Fruit fly (Drosophila melanogaster) whole organism, embryonic: Measurements from ENCODE around the gene Epp.
A peak's percentile ranks its signal among the peaks of the same experiment; 100 is the strongest.

Experiments
- Asciz ChIP-seq: fragments of 200-800 bp; sonication (Bioruptor generic); optimal IDR thresholded peaks from 2 replicates; lab custom pipeline; 2017; ENCODE audit warnings: missing biosample characterization, mild to moderate bottlenecking, missing genetic modification characterization, missing genetic modification reagents
- Atf3 ChIP-seq: fragments of 200-800 bp; sonication (Bioruptor generic); optimal IDR thresholded peaks from 3 replicates; lab custom pipeline; 2016; ENCODE audit warnings: missing biosample characterization, missing genetic modification characterization
- CG1024 ChIP-seq: fragments of 200-800 bp; sonication (Bioruptor generic); IDR thresholded peaks from 2 replicates; pipeline ENCODE4 v1.3.6; 2022; ENCODE audit warnings: missing biosample characterization, missing genetic modification characterization
- CG10462 ChIP-seq: fragments of 200-800 bp; sonication (Bioruptor generic); optimal IDR thresholded peaks from 2 replicates; lab custom pipeline; 2016; ENCODE audit warnings: missing biosample characterization, missing genetic modification characterization
- CG11085 ChIP-seq: fragments of 200-800 bp; sonication (Bioruptor generic); IDR thresholded peaks from 2 replicates; pipeline ENCODE4 v1.3.6; 2022; ENCODE audit warnings: missing biosample characterization, missing genetic modification characterization
- CG12104 ChIP-seq: fragments of 200-800 bp; sonication (Bioruptor generic); optimal IDR thresholded peaks from 3 replicates; lab custom pipeline; 2016; ENCODE audit warnings: missing biosample characterization, missing genetic modification characterization
- CG16863 ChIP-seq: fragments of 200-800 bp; sonication (Bioruptor generic); optimal IDR thresholded peaks from 3 replicates; lab custom pipeline; 2016; ENCODE audit warnings: missing biosample characterization, missing genetic modification characterization
- CG17568 ChIP-seq: fragments of 200-800 bp; sonication (Bioruptor generic); optimal IDR thresholded peaks from 2 replicates; lab custom pipeline; 2018; ENCODE audit warnings: missing biosample characterization, mild to moderate bottlenecking, missing genetic modification characterization, moderate library complexity
- CG18011 ChIP-seq: fragments of 200-800 bp; sonication (Bioruptor generic); optimal IDR thresholded peaks from 2 replicates; lab custom pipeline; 2017; ENCODE audit warnings: missing biosample characterization, missing genetic modification characterization, mild to moderate bottlenecking, moderate library complexity, missing genotype
- CG18599 ChIP-seq: fragments of 200-800 bp; sonication (Bioruptor generic); optimal IDR thresholded peaks from 3 replicates; lab custom pipeline; 2017; ENCODE audit warnings: missing biosample characterization, missing genetic modification characterization, mild to moderate bottlenecking, moderate library complexity, missing genetic modification reagents
- CG3847 ChIP-seq: fragments of 200-800 bp; sonication (Bioruptor generic); IDR thresholded peaks from 2 replicates; pipeline ENCODE4 v1.3.6; 2022; ENCODE audit warnings: missing biosample characterization, missing genetic modification characterization
- CG4360 ChIP-seq: fragments of 200-800 bp; sonication (Bioruptor generic); IDR thresholded peaks from 2 replicates; pipeline ENCODE4 v1.3.6; 2022; ENCODE audit warnings: missing biosample characterization, missing genetic modification characterization
- CG5245 ChIP-seq: fragments of 200-800 bp; sonication (Bioruptor generic); optimal IDR thresholded peaks from 3 replicates; lab custom pipeline; 2016; ENCODE audit warnings: missing biosample characterization, missing genetic modification characterization
- CG7556 ChIP-seq: fragments of 200-800 bp; sonication (Bioruptor generic); optimal IDR thresholded peaks from 2 replicates; lab custom pipeline; 2017; ENCODE audit warnings: missing biosample characterization, mild to moderate bottlenecking, missing genetic modification characterization
- CG7928 ChIP-seq: fragments of 200-800 bp; sonication (Bioruptor generic); optimal IDR thresholded peaks from 2 replicates; lab custom pipeline; 2017; ENCODE audit warnings: missing biosample characterization, mild to moderate bottlenecking, missing genetic modification characterization
- CG7963 ChIP-seq: fragments of 200-800 bp; sonication (Bioruptor generic); IDR thresholded peaks from 3 replicates; pipeline ENCODE4 v1.3.6; 2022; ENCODE audit warnings: missing biosample characterization, missing genetic modification characterization; ENCODE audit not compliant: partially characterized antibody
- CG8089 ChIP-seq: fragments of 200-800 bp; sonication (Bioruptor generic); optimal IDR thresholded peaks from 3 replicates; lab custom pipeline; 2016; ENCODE audit warnings: missing biosample characterization, missing genetic modification characterization
- CG8388 ChIP-seq: fragments of 200-800 bp; sonication (Bioruptor generic); optimal IDR thresholded peaks from 2 replicates; lab custom pipeline; 2019; ENCODE audit warnings: missing biosample characterization, mild to moderate bottlenecking, missing genetic modification characterization, moderate library complexity
- D19B ChIP-seq: fragments of 200-800 bp; sonication (Bioruptor generic); optimal IDR thresholded peaks from 2 replicates; lab custom pipeline; 2017; ENCODE audit warnings: missing biosample characterization, mild to moderate bottlenecking, missing genetic modification characterization
- Deaf1 ChIP-seq: fragments of 200-800 bp; optimal IDR thresholded peaks from 3 replicates; lab custom pipeline; 2019; ENCODE audit warnings: missing biosample characterization, mild to moderate bottlenecking, missing genetic modification characterization, moderate library complexity
- Dek ChIP-seq: fragments of 200-800 bp; sonication (Bioruptor generic); optimal IDR thresholded peaks from 3 replicates; lab custom pipeline; 2019; ENCODE audit warnings: missing biosample characterization, mild to moderate bottlenecking, missing genetic modification characterization, moderate library complexity
- ERR ChIP-seq: fragments of 200-800 bp; sonication (Bioruptor generic); optimal IDR thresholded peaks from 2 replicates; lab custom pipeline; 2016; ENCODE audit warnings: missing biosample characterization, missing genetic modification characterization
- Eip74EF ChIP-seq, 2 experiments: fragments of 200-800 bp in 1 of 2; fragments of >200 bp in 1 of 2; sonication (Bioruptor generic) in 1 of 2; optimal IDR thresholded peaks; 2 replicates each; lab custom pipeline; 2017 to 2019; ENCODE audit warnings: missing biosample characterization in 2 of 2, missing genetic modification characterization in 2 of 2, mild to moderate bottlenecking in 1 of 2, moderate library complexity in 1 of 2
- Gug ChIP-seq: fragments of 200-800 bp; sonication (Bioruptor generic); IDR thresholded peaks from 4 replicates; pipeline ENCODE4 v1.3.6; 2022; ENCODE audit warnings: missing biosample characterization, missing genetic modification characterization
- H15 ChIP-seq: fragments of 200-800 bp; sonication (Bioruptor generic); IDR thresholded peaks from 3 replicates; pipeline ENCODE4 v1.3.6; 2022; ENCODE audit warnings: missing biosample characterization, missing genetic modification characterization
- HHEX ChIP-seq: fragments of 200-800 bp; sonication (Bioruptor generic); optimal IDR thresholded peaks from 3 replicates; lab custom pipeline; 2017; ENCODE audit warnings: missing biosample characterization, mild to moderate bottlenecking, missing genetic modification characterization, missing genetic modification reagents
- HLH54F ChIP-seq: fragments of 200-800 bp; sonication (Bioruptor generic); optimal IDR thresholded peaks from 3 replicates; lab custom pipeline; 2016; ENCODE audit warnings: missing biosample characterization, missing genetic modification characterization
- MBD-R2 ChIP-seq: fragments of 200-800 bp; sonication (Bioruptor generic); IDR thresholded peaks from 2 replicates; pipeline ENCODE4 v1.3.6; 2022; ENCODE audit warnings: missing biosample characterization, missing genetic modification characterization
- Neu2 ChIP-seq: fragments of 200-800 bp; sonication (Bioruptor generic); optimal IDR thresholded peaks from 3 replicates; lab custom pipeline; 2016; ENCODE audit warnings: missing biosample characterization, missing genetic modification characterization, borderline replicate concordance
- PHDP ChIP-seq: fragments of 200-800 bp; sonication (Bioruptor generic); optimal IDR thresholded peaks from 3 replicates; lab custom pipeline; 2018; ENCODE audit warnings: missing biosample characterization, mild to moderate bottlenecking, missing genetic modification characterization, moderate library complexity
- Poxn ChIP-seq: fragments of 200-800 bp; sonication (Bioruptor generic); IDR thresholded peaks from 2 replicates; pipeline ENCODE4 v1.3.6; 2022; ENCODE audit warnings: missing biosample characterization, missing genetic modification characterization
- Usf ChIP-seq: fragments of 200-800 bp; sonication (Bioruptor generic); optimal IDR thresholded peaks from 2 replicates; lab custom pipeline; 2017; ENCODE audit warnings: missing genotype, missing biosample characterization, missing genetic modification characterization
- aop ChIP-seq: fragments of 200-800 bp; sonication (Bioruptor generic); IDR thresholded peaks from 2 replicates; pipeline ENCODE4 v1.3.6; 2022; ENCODE audit warnings: missing biosample characterization, missing genetic modification characterization
- bab2 ChIP-seq: fragments of 200-800 bp; sonication (Bioruptor generic); optimal IDR thresholded peaks from 2 replicates; lab custom pipeline; 2016; ENCODE audit warnings: missing biosample characterization, missing genetic modification characterization
- bsh ChIP-seq, 2 experiments: fragments of 200-800 bp; sonication (Bioruptor generic); optimal IDR thresholded peaks; 2 replicates each; lab custom pipeline; 2017 to 2018; ENCODE audit warnings: mild to moderate bottlenecking in 2 of 2, missing biosample characterization in 2 of 2, missing genetic modification characterization in 2 of 2, moderate library complexity in 1 of 2
- btn ChIP-seq: fragments of 200-800 bp; sonication (Bioruptor generic); optimal IDR thresholded peaks from 2 replicates; lab custom pipeline; 2016; ENCODE audit warnings: missing biosample characterization, missing genetic modification characterization
- cg ChIP-seq: fragments of 200-800 bp; sonication (Bioruptor generic); optimal IDR thresholded peaks from 3 replicates; lab custom pipeline; 2019; ENCODE audit warnings: missing biosample characterization, mild to moderate bottlenecking, missing genetic modification characterization, moderate library complexity
- chif ChIP-seq, 2 experiments: fragments of 200-800 bp; sonication (Bioruptor generic); optimal IDR thresholded peaks; 3 replicates each; lab custom pipeline; 2016; ENCODE audit warnings: missing biosample characterization in 2 of 2, missing genetic modification characterization in 2 of 2
- chn ChIP-seq: fragments of 200-800 bp; sonication (Bioruptor generic); optimal IDR thresholded peaks from 2 replicates; lab custom pipeline; 2016; ENCODE audit warnings: missing biosample characterization, missing genetic modification characterization
- ci ChIP-seq: fragments of 200-800 bp; sonication (Bioruptor generic); IDR thresholded peaks from 3 replicates; pipeline ENCODE4 v1.3.6; 2022; ENCODE audit warnings: missing biosample characterization, missing genetic modification characterization
- croc ChIP-seq: fragments of 200-800 bp; sonication (Bioruptor generic); conservative IDR thresholded peaks from 3 replicates; pipeline ENCODE4 v1.3.6; 2022; ENCODE audit warnings: missing biosample characterization, missing genetic modification characterization
- crol ChIP-seq: fragments of 200-800 bp; sonication (Bioruptor generic); IDR thresholded peaks from 2 replicates; pipeline ENCODE4 v1.3.6; 2022; ENCODE audit warnings: missing biosample characterization, missing genetic modification characterization
- fd64A ChIP-seq: fragments of 200-800 bp; sonication (Bioruptor generic); optimal IDR thresholded peaks from 3 replicates; lab custom pipeline; 2018; ENCODE audit warnings: missing biosample characterization, mild to moderate bottlenecking, missing genetic modification characterization
- insv ChIP-seq, 2 experiments: fragments of 200-800 bp; sonication (Bioruptor generic); optimal IDR thresholded peaks; 3 replicates each; lab custom pipeline; 2016 to 2018; ENCODE audit warnings: missing biosample characterization in 2 of 2, missing genetic modification characterization in 2 of 2
- jigr1 ChIP-seq: fragments of 200-800 bp; sonication (Bioruptor generic); IDR thresholded peaks from 3 replicates; pipeline ENCODE4 v1.3.6; 2022; ENCODE audit warnings: missing biosample characterization, missing genetic modification characterization
- luna ChIP-seq: fragments of 200-800 bp; sonication (Bioruptor generic); optimal IDR thresholded peaks from 2 replicates; lab custom pipeline; 2016; ENCODE audit warnings: missing biosample characterization, missing genetic modification characterization
- oc ChIP-seq: fragments of 200-800 bp; sonication (Bioruptor generic); optimal IDR thresholded peaks from 2 replicates; lab custom pipeline; 2018; ENCODE audit warnings: missing biosample characterization, mild to moderate bottlenecking, missing genetic modification characterization, moderate library complexity
- sd ChIP-seq: fragments of 200-800 bp; sonication (Bioruptor generic); optimal IDR thresholded peaks from 3 replicates; lab custom pipeline; 2018; ENCODE audit warnings: missing biosample characterization, mild to moderate bottlenecking, missing genetic modification characterization, moderate library complexity
- slou ChIP-seq: fragments of 200-800 bp; sonication (Bioruptor generic); optimal IDR thresholded peaks from 3 replicates; lab custom pipeline; 2016; ENCODE audit warnings: missing biosample characterization, missing genetic modification characterization
- tin ChIP-seq: fragments of 200-800 bp; sonication (Bioruptor generic); optimal IDR thresholded peaks from 3 replicates; lab custom pipeline; 2016; ENCODE audit warnings: missing biosample characterization, missing genetic modification characterization
- toy ChIP-seq: fragments of 200-800 bp; sonication (Bioruptor generic); IDR thresholded peaks from 2 replicates; pipeline ENCODE4 v1.3.6; 2022; ENCODE audit warnings: missing biosample characterization, missing genetic modification characterization
- yki ChIP-seq: fragments of >200 bp; optimal IDR thresholded peaks from 3 replicates; lab custom pipeline; 2018

Gene Epp

DNA sequence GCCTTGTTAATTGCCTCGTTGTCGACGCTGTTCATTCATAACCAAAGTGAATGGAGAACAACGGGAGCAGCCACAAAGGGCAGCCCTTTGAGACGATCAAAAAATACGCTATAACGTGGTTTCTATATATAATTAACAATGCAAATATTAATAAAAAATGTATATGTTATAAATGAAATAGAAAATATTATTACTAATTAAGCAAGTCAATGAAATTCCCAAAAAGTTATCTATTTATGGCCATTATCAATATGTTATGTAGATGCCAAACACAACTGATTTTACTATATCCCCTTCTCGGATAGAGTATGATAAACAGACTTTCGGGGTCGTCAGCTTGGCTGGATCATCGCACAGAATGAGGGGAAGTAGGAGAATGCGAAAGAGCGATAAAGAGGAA, 23.3 kb downstream of the Epp start (continued):
- TF ChIP-seq CG3847 (peak; percentile 58), luna (GFP tag; lab: Kevin White, UChicago) (no peak), CG8089 (GFP tag; lab: Kevin White, UChicago) (no peak), tin (GFP tag; lab: Kevin White, UChicago) (peak; percentile 13), Dek (tag; lab: Kevin White, UChicago) (peak; percentile 29), CG10462 (no peak), HLH54F (GFP tag; lab: Kevin White, UChicago) (no peak), CG7928 (GFP tag; lab: Kevin White, UChicago) (no peak), Deaf1 (peak; percentile 39), fd64A (GFP tag; lab: Kevin White, UChicago) (no peak), yki (lab: Kevin White, UChicago) (no peak), CG5245 (GFP tag; lab: Kevin White, UChicago) (no peak), cg (GFP tag; lab: Kevin White, UChicago) (no peak), ERR (GFP tag; lab: Kevin White, UChicago) (no peak), CG17568 (GFP tag; lab: Kevin White, UChicago) (no peak), Gug (GFP tag; lab: Robert Waterston, UW) (no peak), CG16863 (GFP tag; lab: Kevin White, UChicago) (no peak), slou (GFP tag; lab: Kevin White, UChicago) (no peak), bsh (GFP tag; optimal IDR thresholded peaks at IDR 0.05; lab: Kevin White, UChicago) (peak in 1 of 2 experiments; percentile 53), sd (tag; lab: Kevin White, UChicago) (peak; percentile 36), CG8388 (GFP tag; lab: Kevin White, UChicago) (peak; percentile 47), btn (GFP tag; lab: Kevin White, UChicago) (no peak), HHEX (GFP tag; lab: Kevin White, UChicago) (peak; percentile 63), Atf3 (no peak), D19B (GFP tag; lab: Kevin White, UChicago) (no peak), Usf (GFP tag; lab: Kevin White, UChicago) (no peak), jigr1 (GFP tag; lab: Robert Waterston, UW) (no peak), oc (tag; lab: Kevin White, UChicago) (no peak), CG18011 (GFP tag; lab: Kevin White, UChicago) (no peak), MBD-R2 (GFP tag; lab: Robert Waterston, UW) (no peak), CG1024 (GFP tag; lab: Robert Waterston, UW) (0 out of 2 replicates have a peak, but pooled peaks have one; percentile 27), toy (GFP tag; lab: Robert Waterston, UW) (no peak), aop (GFP tag; lab: Robert Waterston, UW) (no peak), Asciz (GFP tag; lab: Kevin White, UChicago) (no peak), bab2 (no peak), CG18599 (GFP tag; lab: Kevin White, UChicago) (peak; percentile 71), insv (GFP tag; optimal IDR thresholded peaks at IDR 0.05; lab: Kevin White, UChicago) (no peak), CG11085 (GFP tag; lab: Robert Waterston, UW) (no peak), CG4360 (no peak), Neu2 (GFP tag; lab: Kevin White, UChicago) (no peak), CG7963 (no peak), crol (no peak), CG12104 (GFP tag; lab: Kevin White, UChicago) (peak; percentile 17), croc (GFP tag; lab: Robert Waterston, UW) (no peak; the same call in 2 of the 3 replicates), PHDP (peak; percentile 67), Poxn (GFP tag; lab: Robert Waterston, UW) (no peak), H15 (no peak), Eip74EF (GFP tag; optimal IDR thresholded peaks at IDR 0.05; lab: Kevin White, UChicago) (peak in 1 of 2 experiments; percentile 22), CG7556 (peak; percentile 45), ci (GFP tag; lab: Robert Waterston, UW) (0 out of 3 replicates have a peak, but pooled peaks have one; percentile 52), chn (no peak), chif (GFP tag; optimal IDR thresholded peaks at IDR 0.05; lab: Kevin White, UChicago) (no peak)
